Fruit fly (Drosophila melanogaster) whole organism, adult: ENCODE measurements around the gene CG34162.

ENCODE experiments used
- CG11617 ChIP-seq: fragments of 200-800 bp; sonication (Bioruptor generic); optimal IDR thresholded peaks from 2 replicates; lab custom pipeline; 2017; ENCODE audit warnings: mild to moderate bottlenecking, missing biosample characterization, missing genetic modification reagents, missing genetic modification characterization
- CG12768 ChIP-seq: fragments of 200-800 bp; sonication (Bioruptor generic); optimal IDR thresholded peaks from 2 replicates; lab custom pipeline; 2017; ENCODE audit warnings: missing biosample characterization, missing genetic modification characterization, mild to moderate bottlenecking, moderate library complexity, missing genetic modification reagents
- CG14711 ChIP-seq: fragments of 200-800 bp; sonication (Bioruptor generic); optimal IDR thresholded peaks from 2 replicates; lab custom pipeline; 2018; ENCODE audit warnings: missing biosample characterization, mild to moderate bottlenecking, missing genetic modification characterization, moderate library complexity
- CG1620 ChIP-seq: fragments of 200-800 bp; sonication (Bioruptor generic); optimal IDR thresholded peaks from 2 replicates; lab custom pipeline; 2016; ENCODE audit warnings: missing biosample characterization, missing genetic modification characterization
- CG33017 ChIP-seq: fragments of 200-800 bp; sonication (Bioruptor generic); optimal IDR thresholded peaks from 2 replicates; lab custom pipeline; 2018; ENCODE audit warnings: missing biosample characterization, mild to moderate bottlenecking, missing genetic modification characterization, moderate library complexity
- CG5204 ChIP-seq: fragments of 200-800 bp; sonication (Bioruptor generic); optimal IDR thresholded peaks from 2 replicates; lab custom pipeline; 2016; ENCODE audit warnings: missing biosample characterization, missing genetic modification characterization
- CG7045 ChIP-seq: fragments of 200-800 bp; sonication (Bioruptor generic); optimal IDR thresholded peaks from 2 replicates; lab custom pipeline; 2017; ENCODE audit warnings: missing biosample characterization, mild to moderate bottlenecking, missing genetic modification characterization
- CG7101 ChIP-seq: fragments of 200-800 bp; sonication (Bioruptor generic); optimal IDR thresholded peaks from 2 replicates; lab custom pipeline; 2018; ENCODE audit warnings: missing biosample characterization, mild to moderate bottlenecking, missing genetic modification characterization, moderate library complexity
- Clk ChIP-seq: fragments of 200-800 bp; sonication (Bioruptor generic); optimal IDR thresholded peaks from 2 replicates; lab custom pipeline; 2017; ENCODE audit warnings: missing biosample characterization, missing genetic modification characterization
- Crg-1 ChIP-seq: fragments of 200-800 bp; sonication (Bioruptor generic); optimal IDR thresholded peaks from 2 replicates; lab custom pipeline; 2016; ENCODE audit warnings: missing biosample characterization, missing genetic modification characterization
- Hr96 ChIP-seq: fragments of 200-800 bp; sonication (Bioruptor generic); optimal IDR thresholded peaks from 2 replicates; lab custom pipeline; 2016; ENCODE audit warnings: missing biosample characterization, missing genetic modification characterization
- Mnt ChIP-seq: fragments of 200-800 bp; sonication (Bioruptor generic); optimal IDR thresholded peaks from 2 replicates; lab custom pipeline; 2016; ENCODE audit warnings: missing biosample characterization, mild to moderate bottlenecking, missing genetic modification characterization
- bab1 ChIP-seq: fragments of 200-800 bp; sonication (Bioruptor generic); optimal IDR thresholded peaks from 3 replicates; lab custom pipeline; 2019; ENCODE audit warnings: missing biosample characterization, mild to moderate bottlenecking, missing genetic modification characterization, moderate library complexity
- cic ChIP-seq: fragments of 200-800 bp; sonication (Bioruptor generic); optimal IDR thresholded peaks from 2 replicates; lab custom pipeline; 2017; ENCODE audit warnings: missing biosample characterization, mild to moderate bottlenecking, missing genetic modification characterization, moderate library complexity
- cnc ChIP-seq, 2 experiments: fragments of >200 bp; optimal IDR thresholded peaks; 2 replicates each; lab custom pipeline; 2017
- kay ChIP-seq: fragments of 200-800 bp; sonication (Bioruptor generic); peaks from one replicate; lab custom pipeline; 2016; ENCODE audit warnings: missing biosample characterization, missing genetic modification characterization, borderline replicate concordance
- ovo ChIP-seq: fragments of 200-800 bp; sonication (Bioruptor generic); optimal IDR thresholded peaks from 2 replicates; lab custom pipeline; 2016; ENCODE audit warnings: missing biosample characterization, missing genetic modification characterization
- pad ChIP-seq: fragments of 200-800 bp; sonication (Bioruptor generic); optimal IDR thresholded peaks from 3 replicates; lab custom pipeline; 2017; ENCODE audit warnings: missing biosample characterization, missing genetic modification characterization, mild to moderate bottlenecking, moderate library complexity, missing genetic modification reagents
- tj ChIP-seq: fragments of 200-800 bp; sonication (Bioruptor generic); optimal IDR thresholded peaks from 3 replicates; lab custom pipeline; 2017; ENCODE audit warnings: missing biosample characterization, mild to moderate bottlenecking, missing genetic modification characterization, moderate library complexity
- toe ChIP-seq: fragments of 200-800 bp; sonication (Bioruptor generic); optimal IDR thresholded peaks from 2 replicates; lab custom pipeline; 2016; ENCODE audit warnings: missing biosample characterization, missing genetic modification characterization

CG34162 gene

dm6 chr2L:11531520-11531919, at the start of gene CG34162:
CG34162 (plus strand) TSS chr2L:11531820.
- no peak for TF ChIP-seq cic (GFP tag; lab: Kevin White, UChicago)
- TF ChIP-seq CG1620 (GFP tag; lab: Kevin White, UChicago), result no peak
- TF ChIP-seq bab1, result no peak
- no peak for TF ChIP-seq toe
- no peak for TF ChIP-seq pad (GFP tag; lab: Kevin White, UChicago)
- TF ChIP-seq Clk (GFP tag; lab: Kevin White, UChicago), result no peak
- no peak for TF ChIP-seq CG33017
- TF ChIP-seq CG7101 (tag; lab: Kevin White, UChicago), result no peak
- no peak for TF ChIP-seq CG14711 (tag; lab: Kevin White, UChicago)
- no peak for TF ChIP-seq Mnt
- TF ChIP-seq CG5204, result no peak
- TF ChIP-seq tj, result no peak
- TF ChIP-seq Crg-1, result no peak
- no peak for TF ChIP-seq cnc (optimal IDR thresholded peaks at IDR 0.05; lab: Kevin White, UChicago)
- TF ChIP-seq CG7045 (GFP tag; lab: Kevin White, UChicago), result no peak
- TF ChIP-seq ovo (GFP tag; lab: Kevin White, UChicago), result no peak
- no peak for TF ChIP-seq CG11617
- no peak for TF ChIP-seq kay (GFP tag; lab: Kevin White, UChicago)
- no peak for TF ChIP-seq Hr96 (GFP tag; lab: Kevin White, UChicago)

- TF ChIP-seq toe, result no peak
- peak; percentile 61 for TF ChIP-seq kay (GFP tag; lab: Kevin White, UChicago)
These were observed 47.2 kb upstream of the CG34162 start, which contains the start of the genes CG43355 and sala for dm6 chr2L:11484407-11484806. CG43355 (plus strand) TSS chr2L:11484707. sala (plus strand) TSS chr2L:11484707.

- TF ChIP-seq Clk (GFP tag; lab: Kevin White, UChicago), result no peak
- no peak for TF ChIP-seq CG5204
- no peak for TF ChIP-seq Mnt
- no peak for TF ChIP-seq Crg-1
- TF ChIP-seq bab1, result no peak
- no peak for TF ChIP-seq ovo (GFP tag; lab: Kevin White, UChicago)
- no peak for TF ChIP-seq toe
These were observed 43.1 kb upstream of the CG34162 start for dm6 chr2L:11488465-11489037.

dm6 chr2L:11493933-11494332, 37.7 kb upstream of the CG34162 start:
- TF ChIP-seq CG12768 (no peak), CG5204 (no peak), Hr96 (GFP tag; lab: Kevin White, UChicago) (no peak), tj (no peak), CG33017 (no peak), CG7045 (GFP tag; lab: Kevin White, UChicago) (no peak), CG14711 (tag; lab: Kevin White, UChicago) (no peak), bab1 (no peak), pad (GFP tag; lab: Kevin White, UChicago) (no peak), CG1620 (GFP tag; lab: Kevin White, UChicago) (no peak), cnc (optimal IDR thresholded peaks at IDR 0.05; lab: Kevin White, UChicago) (no peak), CG7101 (tag; lab: Kevin White, UChicago) (no peak), Mnt (no peak)

dm6 chr2L:11498839-11499238, 32.8 kb upstream of the CG34162 start, which contains the start of gene Cog8:
Cog8 (minus strand) TSS chr2L:11498948.
- TF ChIP-seq CG33017, result no peak
- peak; percentile 22 for TF ChIP-seq CG7101 (tag; lab: Kevin White, UChicago)
- TF ChIP-seq Crg-1, result peak; percentile 63
- TF ChIP-seq tj, result no peak
- no peak for TF ChIP-seq CG12768
- no peak for TF ChIP-seq cic (GFP tag; lab: Kevin White, UChicago)
- TF ChIP-seq CG11617, result no peak
- TF ChIP-seq ovo (GFP tag; lab: Kevin White, UChicago), result no peak
- peak; percentile 27 for TF ChIP-seq toe
- no peak for TF ChIP-seq cnc (optimal IDR thresholded peaks at IDR 0.05; lab: Kevin White, UChicago)
- peak; percentile 27 for TF ChIP-seq bab1
- no peak for TF ChIP-seq Clk (GFP tag; lab: Kevin White, UChicago)
- TF ChIP-seq pad (GFP tag; lab: Kevin White, UChicago), result no peak
- peak; percentile 4 for TF ChIP-seq Mnt
- peak; percentile 34 for TF ChIP-seq CG5204
- no peak for TF ChIP-seq CG7045 (GFP tag; lab: Kevin White, UChicago)
- TF ChIP-seq Hr96 (GFP tag; lab: Kevin White, UChicago), result no peak
- no peak for TF ChIP-seq kay (GFP tag; lab: Kevin White, UChicago)
- peak; percentile 39 for TF ChIP-seq CG1620 (GFP tag; lab: Kevin White, UChicago)
- peak; percentile 22 for TF ChIP-seq CG14711 (tag; lab: Kevin White, UChicago)

dm6 chr2L:11500649-11501048, 31.0 kb upstream of the CG34162 start:
- TF ChIP-seq CG7101 (tag; lab: Kevin White, UChicago), result no peak
- TF ChIP-seq CG33017, result no peak
- no peak for TF ChIP-seq Crg-1
- TF ChIP-seq tj, result no peak
- no peak for TF ChIP-seq cic (GFP tag; lab: Kevin White, UChicago)
- TF ChIP-seq pad (GFP tag; lab: Kevin White, UChicago), result no peak
- no peak for TF ChIP-seq ovo (GFP tag; lab: Kevin White, UChicago)
- no peak for TF ChIP-seq Clk (GFP tag; lab: Kevin White, UChicago)
- no peak for TF ChIP-seq CG11617
- no peak for TF ChIP-seq bab1
- no peak for TF ChIP-seq CG1620 (GFP tag; lab: Kevin White, UChicago)
- no peak for TF ChIP-seq CG7045 (GFP tag; lab: Kevin White, UChicago)
- no peak for TF ChIP-seq Mnt
- TF ChIP-seq cnc (optimal IDR thresholded peaks at IDR 0.05; lab: Kevin White, UChicago), result no peak
- no peak for TF ChIP-seq kay (GFP tag; lab: Kevin White, UChicago)
